Fruit fly (Drosophila melanogaster): ENCODE results near the gene CG3156.

CG3156 gene

DNA sequence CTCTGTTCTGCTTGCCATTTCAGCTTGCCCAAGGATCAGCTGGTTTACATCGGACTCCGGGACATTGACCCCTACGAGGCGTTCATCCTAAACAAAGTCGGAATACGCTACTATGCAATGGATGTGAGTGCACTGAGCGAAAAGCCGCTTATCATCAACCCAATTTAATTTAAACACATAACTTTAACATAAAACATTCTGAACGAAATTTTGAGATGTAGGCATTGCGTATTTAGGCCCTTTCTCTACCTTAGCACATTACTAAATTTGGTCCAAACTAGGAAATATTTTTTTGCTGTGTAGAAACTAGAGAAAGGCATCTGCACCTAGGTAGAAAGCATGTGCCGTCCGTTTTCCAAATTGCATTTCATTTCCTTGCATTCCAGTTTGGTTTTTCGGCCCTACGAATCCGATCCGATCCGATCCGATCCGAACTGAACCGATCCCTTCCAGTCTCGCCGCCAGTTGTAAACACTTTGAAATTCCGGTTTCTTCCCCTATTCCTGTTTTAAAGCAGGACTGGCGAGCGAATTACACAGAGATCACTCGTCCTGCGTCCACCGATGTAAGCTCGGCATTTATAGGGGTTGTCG, 38.9 kb downstream of the CG3156 start (continued):
- TF ChIP-seq CG4617 (GFP tag; optimal IDR thresholded peaks at IDR 0.05; ENCODE audit: borderline replicate concordance) (peak; percentile 4), CG2199 (GFP tag; IDR thresholded peaks at IDR 0.05) (no peak), Max (GFP tag; optimal IDR thresholded peaks at IDR 0.05) (peak; percentile 52), dati (GFP tag; IDR thresholded peaks at IDR 0.05) (no peak), croc (GFP tag; conservative IDR thresholded peaks at IDR 0.05) (peak; percentile 61), ci (GFP tag; IDR thresholded peaks at IDR 0.05) (peak; percentile 71; the same call in 2 of the 3 replicates), ato (GFP tag; IDR thresholded peaks at IDR 0.05; ENCODE audit: partially characterized antibody) (no peak), CG17361 (GFP tag; IDR thresholded peaks at IDR 0.05) (peak; percentile 56; the same call in 1 of the 3 replicates), HLH54F (GFP tag; optimal IDR thresholded peaks at IDR 0.05) (peak; percentile 30), nau (GFP tag; optimal IDR thresholded peaks at IDR 0.05) (no peak), CG2116 (GFP tag; optimal IDR thresholded peaks at IDR 0.05) (peak; percentile 15), repo (GFP tag; optimal IDR thresholded peaks at IDR 0.05) (peak; percentile 59), CG10565 (GFP tag; optimal IDR thresholded peaks at IDR 0.05) (no peak), HLH4C (GFP tag; IDR thresholded peaks at IDR 0.05; ENCODE audit: partially characterized antibody) (no peak), CG12219 (GFP tag; optimal IDR thresholded peaks at IDR 0.05) (peak; percentile 33), gsb-n (tag; optimal IDR thresholded peaks at IDR 0.05) (peak; percentile 69), CG14965 (GFP tag; optimal IDR thresholded peaks at IDR 0.05; ENCODE audit: borderline replicate concordance) (no peak), CG1647 (GFP tag; optimal IDR thresholded peaks at IDR 0.05) (peak; percentile 6), ken (GFP tag; IDR thresholded peaks at IDR 0.05) (peak; percentile 38; the same call in 1 of the 3 replicates), dmrt99B (tag; optimal IDR thresholded peaks at IDR 0.05) (peak; percentile 13), Atf-2 (GFP tag; optimal IDR thresholded peaks at IDR 0.05) (peak; percentile 65), en (GFP tag; optimal IDR thresholded peaks at IDR 0.05) (peak; percentile 63), jing (GFP tag; optimal IDR thresholded peaks at IDR 0.05) (peak; percentile 27), CG13775 (GFP tag; optimal IDR thresholded peaks at IDR 0.05) (peak; percentile 72), CG1529 (GFP tag; optimal IDR thresholded peaks at IDR 0.05) (peak; percentile 2), shn (GFP tag; optimal IDR thresholded peaks at IDR 0.05) (peak; percentile 35), CG13424 (tag; optimal IDR thresholded peaks at IDR 0.05) (peak; percentile 31), ems (GFP tag; optimal IDR thresholded peaks at IDR 0.05) (peak; percentile 7), cg (GFP tag; optimal IDR thresholded peaks at IDR 0.05) (no peak), fd102C (GFP tag; optimal IDR thresholded peaks at IDR 0.05) (peak; percentile 97), CG31441 (GFP tag; IDR thresholded peaks at IDR 0.05) (peak; percentile 66), CG2678 (tag; optimal IDR thresholded peaks at IDR 0.05) (peak; percentile 22), zen (tag; optimal IDR thresholded peaks at IDR 0.05) (peak; percentile 97), dpn (GFP tag; optimal IDR thresholded peaks at IDR 0.05) (peak; percentile 17 to 30), peb (GFP tag; IDR thresholded peaks at IDR 0.05) (no peak), H2.0 (GFP tag; IDR thresholded peaks at IDR 0.05) (no peak), CG31365 (tag; optimal IDR thresholded peaks at IDR 0.05) (no peak), CG12942 (GFP tag; optimal IDR thresholded peaks at IDR 0.05) (peak; percentile 12), CG18476 (GFP tag; optimal IDR thresholded peaks at IDR 0.05) (peak; percentile 22), ssp (GFP tag; IDR thresholded peaks at IDR 0.05) (no peak), sug (tag; optimal IDR thresholded peaks at IDR 0.05) (no peak), pfk (GFP tag; optimal IDR thresholded peaks at IDR 0.05) (peak; percentile 53), p53 (GFP tag; optimal IDR thresholded peaks at IDR 0.05) (peak; percentile 2), HmgD (GFP tag; optimal IDR thresholded peaks at IDR 0.05) (peak; percentile 8), CG2120 (GFP tag; optimal IDR thresholded peaks at IDR 0.05) (no peak), CG32532 (GFP tag; IDR thresholded peaks at IDR 0.05) (no peak), Stat92E (GFP tag; optimal IDR thresholded peaks at IDR 0.05) (peak in 1 of 3 experiments; percentile 31), CG10147 (GFP tag; optimal IDR thresholded peaks at IDR 0.05) (no peak), sens (GFP tag) (peak; percentile 95), kah (GFP tag; optimal IDR thresholded peaks at IDR 0.05) (no peak)

All from whole organism, embryonic.